Worm (Caenorhabditis elegans) whole organism, L4 larva: ENCODE measurements around the gene mif-2.

Experiments used
- D1046.2 ChIP-seq: fragments of 200-800 bp; sonication (Bioruptor generic); IDR thresholded peaks from 2 replicates; pipeline ENCODE4 v1.3.6; 2022; ENCODE audit warnings: missing genetic modification characterization, missing compliant biosample characterization
- F10B5.3 ChIP-seq: sonication (generic microtip); optimal IDR thresholded peaks from 2 replicates; lab custom pipeline; 2016; ENCODE audit warnings: mild to moderate bottlenecking, missing genetic modification characterization, missing compliant biosample characterization
- F37D6.2 ChIP-seq: sonication (generic microtip); optimal IDR thresholded peaks from 2 replicates; lab custom pipeline; 2016; ENCODE audit warnings: mild to moderate bottlenecking, missing genetic modification characterization, missing compliant biosample characterization
- F44E2.7 ChIP-seq: fragments of 200-800 bp; sonication (Bioruptor generic); IDR thresholded peaks from 2 replicates; pipeline ENCODE4 v2.1.2; 2022; ENCODE audit warnings: missing genetic modification characterization, missing compliant biosample characterization
- F49E8.2 ChIP-seq: sonication (generic microtip); optimal IDR thresholded peaks from 2 replicates; lab custom pipeline; 2016; ENCODE audit warnings: missing compliant biosample characterization, mild to moderate bottlenecking, missing genetic modification characterization, borderline replicate concordance
- T20F7.1 ChIP-seq: fragments of 200-800 bp; sonication (Bioruptor generic); optimal IDR thresholded peaks from 2 replicates; lab custom pipeline; 2018; ENCODE audit warnings: mild to moderate bottlenecking, missing genetic modification characterization, missing compliant biosample characterization
- T26A8.4 ChIP-seq: fragments of 200-800 bp; sonication (Bioruptor generic); IDR thresholded peaks from 2 replicates; pipeline ENCODE4 v1.3.6; 2022; ENCODE audit warnings: missing genetic modification characterization, missing compliant biosample characterization
- Y105C5A.15 ChIP-seq: fragments of 200-800 bp; sonication (Bioruptor generic); IDR thresholded peaks from 2 replicates; pipeline ENCODE4 v1.3.6; 2022; ENCODE audit warnings: missing genetic modification characterization, missing compliant biosample characterization
- Y75B8A.6 ChIP-seq: fragments of 200-800 bp; sonication (Bioruptor generic); IDR thresholded peaks from 2 replicates; pipeline ENCODE4 v1.3.6; 2022; ENCODE audit warnings: missing genetic modification reagents, missing genetic modification characterization, missing compliant biosample characterization
- aha-1 ChIP-seq: fragments of 150-350 bp; peaks from one replicate; lab custom pipeline; 2014; ENCODE audit warnings: missing biosample characterization, missing genetic modification characterization
- ama-1 ChIP-seq: fragments of 150-350 bp; optimal IDR thresholded peaks from 2 replicates; lab custom pipeline; 2014; ENCODE audit warnings: inconsistent platforms, mixed read lengths
- attf-4 ChIP-seq: sonication (generic microtip); optimal IDR thresholded peaks from 3 replicates; lab custom pipeline; 2017; ENCODE audit warnings: missing biosample characterization, missing genetic modification characterization
- ceh-32 ChIP-seq: sonication (generic microtip); optimal IDR thresholded peaks from 2 replicates; lab custom pipeline; 2016; ENCODE audit warnings: mild to moderate bottlenecking, missing genetic modification characterization, missing compliant biosample characterization; ENCODE audit not compliant: poor library complexity
- daf-16 ChIP-seq, 3 experiments: sonication (generic microtip); optimal IDR thresholded peaks; 2 replicates each; lab custom pipeline; 2016 to 2017; ENCODE audit warnings: missing genetic modification characterization in 3 of 3, missing genetic modification reagents in 3 of 3, mild to moderate bottlenecking in 2 of 3, missing compliant biosample characterization in 2 of 3, missing biosample characterization in 1 of 3, moderate library complexity in 1 of 3
- dmd-6 ChIP-seq: fragments of 200-800 bp; sonication (Bioruptor generic); IDR thresholded peaks from 2 replicates; pipeline ENCODE4 v1.3.6; 2022; ENCODE audit warnings: missing genetic modification reagents, missing genetic modification characterization, missing compliant biosample characterization
- dmd-8 ChIP-seq: fragments of 200-800 bp; sonication (Bioruptor generic); IDR thresholded peaks from 2 replicates; pipeline ENCODE4 v1.3.6; 2022; ENCODE audit warnings: missing genetic modification characterization, missing compliant biosample characterization
- dve-1 ChIP-seq: sonication (generic microtip); optimal IDR thresholded peaks from 2 replicates; lab custom pipeline; 2017; ENCODE audit warnings: antibody characterized with exemption, mild to moderate bottlenecking, missing genetic modification characterization, missing compliant biosample characterization; ENCODE audit not compliant: insufficient read depth
- gei-8 ChIP-seq: fragments of 200-800 bp; sonication (Bioruptor generic); optimal IDR thresholded peaks from 2 replicates; lab custom pipeline; 2018; ENCODE audit warnings: mild to moderate bottlenecking, missing genetic modification characterization, missing compliant biosample characterization
- hif-1 ChIP-seq, 2 experiments: sonication (generic microtip); optimal IDR thresholded peaks; 2 replicates each; lab custom pipeline; 2016 to 2017; ENCODE audit warnings: missing compliant biosample characterization in 2 of 2, missing genetic modification characterization in 2 of 2, missing genetic modification reagents in 2 of 2, missing genotype in 2 of 2, mild to moderate bottlenecking in 1 of 2
- hlh-11 ChIP-seq: fragments of 200-800 bp; sonication (Bioruptor generic); optimal IDR thresholded peaks from 2 replicates; lab custom pipeline; 2018; ENCODE audit warnings: mild to moderate bottlenecking, missing genetic modification characterization, missing compliant biosample characterization
- hlh-30 ChIP-seq: sonication (generic microtip); optimal IDR thresholded peaks from 2 replicates; lab custom pipeline; 2017; ENCODE audit warnings: antibody characterized with exemption, mild to moderate bottlenecking, missing genetic modification characterization, missing compliant biosample characterization; ENCODE audit not compliant: insufficient read depth
- lin-13 ChIP-seq: fragments of 150-350 bp; optimal IDR thresholded peaks from 2 replicates; lab custom pipeline; 2014; ENCODE audit warnings: missing biosample characterization, missing genetic modification reagents, missing genetic modification characterization
- lin-15B ChIP-seq: fragments of 150-350 bp; sonication (generic microtip); optimal IDR thresholded peaks from 3 replicates; lab custom pipeline; 2014; ENCODE audit warnings: missing biosample characterization, missing genetic modification characterization
- lin-38 ChIP-seq: fragments of 200-800 bp; sonication (Bioruptor generic); IDR thresholded peaks from 2 replicates; pipeline ENCODE4 v1.3.6; 2022; ENCODE audit warnings: missing genetic modification reagents, missing genetic modification characterization, missing compliant biosample characterization
- lir-3 ChIP-seq: sonication (generic microtip); optimal IDR thresholded peaks from 2 replicates; lab custom pipeline; 2016; ENCODE audit warnings: mild to moderate bottlenecking, missing genetic modification characterization, missing compliant biosample characterization
- lsy-2 ChIP-seq, 2 experiments: fragments of 150-350 bp in 1 of 2; sonication (generic microtip) in 1 of 2; optimal IDR thresholded peaks; 2 replicates each; lab custom pipeline; 2014 to 2017; ENCODE audit warnings: missing biosample characterization in 2 of 2, missing genetic modification characterization in 2 of 2
- mdl-1 ChIP-seq, 2 experiments: fragments of 150-350 bp in 1 of 2; sonication (generic microtip) in 1 of 2; optimal IDR thresholded peaks; 2 replicates each; lab custom pipeline; 2014 to 2017; ENCODE audit warnings: missing biosample characterization in 2 of 2, missing genetic modification characterization in 2 of 2
- mdt-29 ChIP-seq: fragments of 200-800 bp; sonication (Bioruptor generic); IDR thresholded peaks from 2 replicates; pipeline ENCODE4 v1.3.6; 2022; ENCODE audit warnings: missing genetic modification reagents, missing genetic modification characterization, missing compliant biosample characterization
- mep-1 ChIP-seq: fragments of 150-350 bp; sonication (generic microtip); optimal IDR thresholded peaks from 3 replicates; lab custom pipeline; 2014; ENCODE audit warnings: missing biosample characterization, missing genetic modification characterization
- mxl-3 ChIP-seq: fragments of 200-800 bp; sonication (Bioruptor generic); optimal IDR thresholded peaks from 2 replicates; lab custom pipeline; 2018; ENCODE audit warnings: mild to moderate bottlenecking, missing genetic modification characterization, missing compliant biosample characterization
- nhr-10 ChIP-seq: fragments of 150-350 bp; optimal IDR thresholded peaks from 2 replicates; lab custom pipeline; 2014; ENCODE audit warnings: missing biosample characterization, missing genetic modification characterization
- nhr-111 ChIP-seq: fragments of 200-800 bp; sonication (Bioruptor generic); optimal IDR thresholded peaks from 2 replicates; lab custom pipeline; 2018; ENCODE audit warnings: mild to moderate bottlenecking, missing genetic modification characterization, missing compliant biosample characterization
- nhr-237 ChIP-seq: sonication (generic microtip); optimal IDR thresholded peaks from 2 replicates; lab custom pipeline; 2017; ENCODE audit warnings: missing biosample characterization, missing genetic modification characterization
- nhr-28 ChIP-seq: fragments of 150-350 bp; optimal IDR thresholded peaks from 2 replicates; lab custom pipeline; 2014; ENCODE audit warnings: missing biosample characterization, missing genetic modification characterization
- nhr-41 ChIP-seq: fragments of 200-800 bp; sonication (Bioruptor generic); IDR thresholded peaks from 2 replicates; pipeline ENCODE4 v1.3.6; 2022; ENCODE audit warnings: missing genetic modification reagents, missing genetic modification characterization, missing compliant biosample characterization
- nhr-42 ChIP-seq: fragments of 200-800 bp; sonication (Bioruptor generic); IDR thresholded peaks from 2 replicates; pipeline ENCODE4 v1.3.6; 2022; ENCODE audit warnings: missing genetic modification characterization, missing compliant biosample characterization
- nhr-48 ChIP-seq: sonication (generic microtip); optimal IDR thresholded peaks from 2 replicates; lab custom pipeline; 2016; ENCODE audit warnings: mild to moderate bottlenecking, missing genetic modification characterization, missing compliant biosample characterization
- nhr-76 ChIP-seq: fragments of 150-350 bp; optimal IDR thresholded peaks from 2 replicates; lab custom pipeline; 2014; ENCODE audit warnings: missing biosample characterization, missing genetic modification characterization
- nhr-77 ChIP-seq: fragments of 150-350 bp; optimal IDR thresholded peaks from 2 replicates; lab custom pipeline; 2014; ENCODE audit warnings: missing biosample characterization, missing genetic modification characterization
- pha-4 ChIP-seq, 2 experiments: fragments of 150-350 bp in 1 of 2; fragments of 200-800 bp in 1 of 2; sonication (Bioruptor generic) in 1 of 2; IDR thresholded peaks in 1 of 2; optimal IDR thresholded peaks in 1 of 2; 2 replicates each; pipeline versions ENCODE4 v1.3.6 to Lab custom; 2014 to 2022; ENCODE audit warnings: missing genetic modification characterization in 2 of 2, missing genetic modification reagents in 2 of 2, missing biosample characterization in 1 of 2, missing compliant biosample characterization in 1 of 2
- php-3 ChIP-seq: fragments of 200-800 bp; sonication (Bioruptor generic); IDR thresholded peaks from 2 replicates; pipeline ENCODE4 v1.3.6; 2022; ENCODE audit warnings: missing genetic modification reagents, missing genetic modification characterization, missing compliant biosample characterization
- rbr-2 ChIP-seq: sonication (generic microtip); optimal IDR thresholded peaks from 2 replicates; lab custom pipeline; 2016; ENCODE audit warnings: missing genotype, missing genetic modification characterization, missing compliant biosample characterization
- snpc-4 ChIP-seq: fragments of 150-350 bp; optimal IDR thresholded peaks from 2 replicates; lab custom pipeline; 2014; ENCODE audit warnings: missing biosample characterization, missing genetic modification characterization
- tra-1 ChIP-seq: fragments of 200-800 bp; sonication (Bioruptor generic); IDR thresholded peaks from 2 replicates; pipeline ENCODE4 v1.3.6; 2022; ENCODE audit warnings: missing genetic modification reagents, missing genetic modification characterization, missing compliant biosample characterization
- zfp-3 ChIP-seq: fragments of 200-800 bp; sonication (Bioruptor generic); conservative IDR thresholded peaks from 2 replicates; pipeline ENCODE4 v1.3.6; 2022; ENCODE audit warnings: missing genetic modification reagents, missing genetic modification characterization, missing compliant biosample characterization
- zip-11 ChIP-seq: fragments of 200-800 bp; sonication (Bioruptor generic); IDR thresholded peaks from 2 replicates; pipeline ENCODE4 v1.3.6; 2022; ENCODE audit warnings: missing genetic modification characterization, missing compliant biosample characterization
- ztf-11 ChIP-seq: fragments of 150-350 bp; optimal IDR thresholded peaks from 2 replicates; lab custom pipeline; 2014; ENCODE audit warnings: missing biosample characterization, missing genetic modification characterization
- ztf-7 ChIP-seq: fragments of 150-350 bp; optimal IDR thresholded peaks from 2 replicates; lab custom pipeline; 2014; ENCODE audit warnings: missing biosample characterization, missing genetic modification characterization

The mif-2 gene

DNA sequence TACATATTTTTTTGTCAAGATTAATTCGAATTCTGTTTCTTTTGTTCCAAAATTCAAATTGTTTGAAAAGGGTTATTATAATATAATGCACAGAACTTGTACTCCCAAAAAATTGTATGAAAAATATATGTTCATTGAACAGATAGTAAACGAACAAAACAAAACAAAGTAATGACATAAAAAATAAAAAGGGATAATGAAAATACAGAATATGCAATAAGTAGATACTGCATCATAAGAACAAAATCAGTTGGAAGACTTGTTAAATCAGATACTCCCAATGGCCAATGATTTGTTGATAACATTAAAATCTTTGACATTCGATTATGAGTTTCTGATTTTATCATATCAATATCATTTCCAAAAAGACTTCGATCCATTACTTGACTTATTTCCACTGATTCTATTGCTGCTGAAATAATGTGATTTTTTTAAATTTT, 26.3 kb upstream of the mif-2 start (continued):
- TF ChIP-seq T20F7.1 (peak; percentile 74), mxl-3 (GFP tag; lab: Kevin White, UChicago) (no peak), gei-8 (GFP tag; lab: Kevin White, UChicago) (no peak), Y75B8A.6 (GFP tag; lab: Robert Waterston, UW) (peak; percentile 88), nhr-42 (GFP tag; lab: Robert Waterston, UW) (no peak), hlh-11 (tag; lab: Kevin White, UChicago) (peak; percentile 15), hif-1 (tag; optimal IDR thresholded peaks at IDR 0.05; lab: Kevin White, UChicago) (no peak), F44E2.7 (no peak), dve-1 (tag; lab: Kevin White, UChicago) (peak; percentile 39), nhr-48 (tag; lab: Kevin White, UChicago) (no peak), zfp-3 (GFP tag; lab: Robert Waterston, UW) (peak; percentile 99), php-3 (GFP tag; lab: Robert Waterston, UW) (0 out of 2 replicates have a peak, but pooled peaks have one; percentile 17), lin-38 (peak; percentile 58), ztf-7 (no peak), dmd-6 (peak; percentile 37), Y105C5A.15 (GFP tag; lab: Robert Waterston, UW) (peak; percentile 85), attf-4 (peak; percentile 66), mdl-1 (tag; optimal IDR thresholded peaks at IDR 0.05; lab: Kevin White, UChicago) (peak in 1 of 2 experiments; percentile 7), daf-16 (GFP tag; optimal IDR thresholded peaks at IDR 0.05; lab: Kevin White, UChicago) (no peak), daf-16 (tag; optimal IDR thresholded peaks at IDR 0.05; lab: Kevin White, UChicago) (peak; percentile 53), lin-13 (GFP tag; lab: Kevin White, UChicago) (no peak), T26A8.4 (GFP tag; lab: Robert Waterston, UW) (peak; percentile 69; the same call in 1 of the 2 replicates), tra-1 (0 out of 2 replicates have a peak, but pooled peaks have one; percentile 59), dmd-8 (no peak)

DNA sequence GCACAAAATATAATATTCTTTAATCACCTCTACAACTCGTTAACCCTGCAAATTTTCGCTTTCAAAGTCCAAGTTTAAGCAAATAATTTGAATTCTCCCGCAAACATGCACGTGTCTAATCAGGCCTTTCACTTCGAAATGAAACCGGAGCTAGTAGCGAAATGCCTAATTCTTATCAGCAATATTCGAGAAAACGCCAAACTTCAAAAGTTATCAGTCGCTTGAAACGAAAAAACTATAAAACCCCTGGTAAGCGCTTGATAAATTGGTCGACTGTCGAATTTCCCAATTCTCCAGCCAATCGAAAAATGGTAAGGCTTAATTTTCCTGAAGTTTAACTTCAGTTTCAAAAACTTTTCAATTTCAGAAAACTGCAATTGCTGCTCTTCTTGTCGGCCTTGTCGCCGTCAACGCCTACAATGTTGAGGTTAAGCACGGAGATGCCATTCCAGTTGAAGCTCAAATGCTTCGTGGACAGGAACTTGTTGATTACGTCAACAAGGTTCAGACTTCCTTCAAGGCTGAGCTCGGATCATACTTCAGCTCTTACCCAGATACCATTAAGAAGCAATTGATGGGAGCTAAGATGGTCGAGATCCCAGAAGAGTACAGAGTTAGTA, 24.7 kb upstream of the mif-2 start, which contains the start of gene cpr-9:
Gene cpr-9 (plus strand): TSS at position 188 of the 620 bp plus-strand sequence.
- TF ChIP-seq lin-15B (tag; lab: Kevin White, UChicago) (no peak), nhr-77 (tag; lab: Kevin White, UChicago) (no peak), nhr-237 (tag; lab: Kevin White, UChicago) (no peak), nhr-76 (no peak), lsy-2 (tag; optimal IDR thresholded peaks at IDR 0.05; lab: Kevin White, UChicago) (peak in 1 of 2 experiments; percentile 20), zip-11 (GFP tag; lab: Robert Waterston, UW) (no peak), dmd-6 (peak; percentile 56), dve-1 (tag; lab: Kevin White, UChicago) (peak; percentile 77), ceh-32 (tag; lab: Kevin White, UChicago) (no peak), mep-1 (tag; lab: Kevin White, UChicago) (no peak), nhr-41 (GFP tag; lab: Robert Waterston, UW) (no peak), ztf-11 (tag; lab: Kevin White, UChicago) (no peak), nhr-28 (tag; lab: Kevin White, UChicago) (peak; percentile 55), D1046.2 (GFP tag; lab: Robert Waterston, UW) (no peak), mdl-1 (tag; optimal IDR thresholded peaks at IDR 0.05; lab: Kevin White, UChicago) (peak in 1 of 2 experiments; percentile 44), hlh-30 (peak; percentile 19), snpc-4 (no peak), mxl-3 (GFP tag; lab: Kevin White, UChicago) (no peak), F49E8.2 (tag; lab: Kevin White, UChicago) (no peak), hlh-11 (tag; lab: Kevin White, UChicago) (peak; percentile 41), aha-1 (tag; lab: Kevin White, UChicago) (peak; percentile 73), T26A8.4 (GFP tag; lab: Robert Waterston, UW) (peak; percentile 67), F37D6.2 (tag; lab: Kevin White, UChicago) (no peak), F10B5.3 (tag; lab: Kevin White, UChicago) (no peak), pha-4 (GFP tag; IDR thresholded peaks at IDR 0.05; lab: Robert Waterston, UW) (no peak), pha-4 (tag; optimal IDR thresholded peaks at IDR 0.05; lab: Kevin White, UChicago) (no peak), nhr-10 (no peak), rbr-2 (tag; lab: Kevin White, UChicago) (no peak), nhr-111 (GFP tag; lab: Kevin White, UChicago) (no peak), lir-3 (tag; lab: Kevin White, UChicago) (no peak), mdt-29 (GFP tag; lab: Robert Waterston, UW) (peak; percentile 57; the same call in 1 of the 2 replicates), ama-1 (lab: Kevin White, UChicago) (peak; percentile 45)
